Worm (Caenorhabditis elegans): ENCODE data around the gene ZK632.2.

ce11 chrIII:9758848-9759247 is 40.1 kb upstream of the ZK632.2 start, which contains the start of gene rmd-1:
- TF ChIP-seq ztf-23 (GFP tag; IDR thresholded peaks at IDR 0.05) (no peak), ztf-29 (GFP tag; IDR thresholded peaks at IDR 0.05) (no peak), tab-1 (GFP tag; IDR thresholded peaks at IDR 0.05) (no peak), cog-1 (tag; optimal IDR thresholded peaks at IDR 0.05) (no peak)

All from whole organism, midembryonic.